Worm (Caenorhabditis elegans): Measurements from ENCODE around the gene F28B4.1.

- TF ChIP-seq flt-1 (GFP tag; IDR thresholded peaks at IDR 0.05) (no peak), cog-1 (tag; optimal IDR thresholded peaks at IDR 0.05) (peak; percentile 41), med-1 (GFP tag; optimal IDR thresholded peaks at IDR 0.05; ENCODE audit: insufficient read depth) (no peak), ztf-23 (GFP tag; IDR thresholded peaks at IDR 0.05) (no peak), tab-1 (GFP tag; IDR thresholded peaks at IDR 0.05) (no peak), ztf-29 (GFP tag; IDR thresholded peaks at IDR 0.05) (no peak), T22C8.4 (GFP tag; IDR thresholded peaks at IDR 0.05) (no peak), ref-1 (GFP tag; conservative IDR thresholded peaks at IDR 0.05) (no peak)
These were observed 40.9 kb downstream of the F28B4.1 start, which contains the start of gene F40F4.7 for ce11 chrX:3245812-3246211.
